Worm (Caenorhabditis elegans): Measurements from ENCODE around the gene srh-204.

ce11 chrV:4199185-4199584 is 41.0 kb downstream of the srh-204 start, which contains the start of gene rpac-40:
- TF ChIP-seq him-1 (tag; optimal IDR thresholded peaks at IDR 0.05), result no peak
- no peak for TF ChIP-seq W03F9.2 (tag; optimal IDR thresholded peaks at IDR 0.05)
- no peak for TF ChIP-seq dao-5 (tag; optimal IDR thresholded peaks at IDR 0.05)

Measured in whole organism, L4/young adult.